Worm (Caenorhabditis elegans) whole organism, young adult: ENCODE data around the gene ghi-1.

Experiments
- B0035.1 ChIP-seq: sonication (generic microtip); optimal IDR thresholded peaks from 2 replicates; lab custom pipeline; 2016; ENCODE audit warnings: missing genetic modification characterization, mild to moderate bottlenecking, missing compliant biosample characterization, missing genotype, missing genetic modification reagents
- B0336.3 ChIP-seq: fragments of 200-800 bp; sonication (Bioruptor generic); IDR thresholded peaks from 2 replicates; pipeline ENCODE4 v1.3.6; 2022; ENCODE audit warnings: missing genetic modification characterization, missing compliant biosample characterization
- C17E4.6 ChIP-seq: fragments of 200-800 bp; sonication (Bioruptor generic); IDR thresholded peaks from 2 replicates; pipeline ENCODE4 v1.3.6; 2022; ENCODE audit warnings: missing genetic modification reagents, missing genetic modification characterization, missing compliant biosample characterization
- F39B2.1 ChIP-seq: fragments of 200-800 bp; sonication (Bioruptor generic); IDR thresholded peaks from 2 replicates; pipeline ENCODE4 v1.3.6; 2022; ENCODE audit warnings: missing genetic modification reagents, missing genetic modification characterization, missing compliant biosample characterization
- F49E8.2 ChIP-seq: sonication (generic microtip); optimal IDR thresholded peaks from 3 replicates; lab custom pipeline; 2017; ENCODE audit warnings: missing genetic modification characterization, mild to moderate bottlenecking, missing compliant biosample characterization, antibody characterized with exemption, moderate library complexity; ENCODE audit not compliant: insufficient read depth
- F52B5.7 ChIP-seq: sonication (generic microtip); optimal IDR thresholded peaks from 2 replicates; lab custom pipeline; 2016; ENCODE audit warnings: mild to moderate bottlenecking, missing genetic modification characterization, missing compliant biosample characterization
- F55B11.4 ChIP-seq: sonication (generic microtip); optimal IDR thresholded peaks from 2 replicates; lab custom pipeline; 2016; ENCODE audit warnings: missing compliant biosample characterization, missing genetic modification characterization, borderline replicate concordance; ENCODE audit not compliant: insufficient read depth
- Y53G8AR.9 ChIP-seq: fragments of 200-800 bp; sonication (Bioruptor generic); conservative IDR thresholded peaks from 2 replicates; pipeline ENCODE4 v1.3.6; 2022; ENCODE audit warnings: missing genetic modification reagents, missing genetic modification characterization, missing compliant biosample characterization
- atf-7 ChIP-seq: sonication (generic microtip); optimal IDR thresholded peaks from 2 replicates; lab custom pipeline; 2017; ENCODE audit warnings: mild to moderate bottlenecking, missing genetic modification characterization, missing compliant biosample characterization
- attf-3 ChIP-seq: fragments of 200-800 bp; sonication (Bioruptor generic); conservative IDR thresholded peaks from 2 replicates; pipeline ENCODE4 v1.3.6; 2022; ENCODE audit warnings: missing genetic modification reagents, missing genetic modification characterization, missing compliant biosample characterization
- bed-1 ChIP-seq: fragments of 200-800 bp; sonication (Bioruptor generic); IDR thresholded peaks from 2 replicates; pipeline ENCODE4 v1.3.6; 2022; ENCODE audit warnings: missing genetic modification reagents, missing genetic modification characterization, missing compliant biosample characterization
- cebp-1 ChIP-seq, 2 experiments: fragments of 200-800 bp in 1 of 2; sonication (Bioruptor generic) in 1 of 2; sonication (generic microtip) in 1 of 2; IDR thresholded peaks in 1 of 2; optimal IDR thresholded peaks in 1 of 2; 2 replicates each; pipeline versions ENCODE4 v1.3.6 to Lab custom; 2017 to 2022; ENCODE audit warnings: missing compliant biosample characterization in 2 of 2, missing genetic modification characterization in 2 of 2, mild to moderate bottlenecking in 1 of 2, missing genetic modification reagents in 1 of 2, moderate library complexity in 1 of 2
- cebp-2 ChIP-seq: fragments of 200-800 bp; sonication (Bioruptor generic); IDR thresholded peaks from 2 replicates; pipeline ENCODE4 v1.3.6; 2022; ENCODE audit warnings: missing genetic modification characterization, missing compliant biosample characterization
- ceh-27 ChIP-seq: fragments of 200-800 bp; sonication (Bioruptor generic); optimal IDR thresholded peaks from 2 replicates; lab custom pipeline; 2018; ENCODE audit warnings: mild to moderate bottlenecking, missing genetic modification characterization, moderate library complexity, missing compliant biosample characterization
- ceh-40 ChIP-seq: fragments of 200-800 bp; sonication (Bioruptor generic); IDR thresholded peaks from 2 replicates; pipeline ENCODE4 v1.3.6; 2022; ENCODE audit warnings: missing genetic modification characterization, missing compliant biosample characterization
- chd-7 ChIP-seq: sonication (generic microtip); optimal IDR thresholded peaks from 2 replicates; lab custom pipeline; 2016; ENCODE audit warnings: mild to moderate bottlenecking, missing genetic modification characterization, moderate library complexity, missing compliant biosample characterization
- dpff-1 ChIP-seq: sonication (generic microtip); optimal IDR thresholded peaks from 2 replicates; lab custom pipeline; 2017; ENCODE audit warnings: mild to moderate bottlenecking, missing genetic modification characterization, missing compliant biosample characterization
- egrh-3 ChIP-seq: fragments of 200-800 bp; sonication (Bioruptor generic); IDR thresholded peaks from 2 replicates; pipeline ENCODE4 v1.3.6; 2022; ENCODE audit warnings: missing genetic modification reagents, missing genetic modification characterization, missing compliant biosample characterization
- ekl-4 ChIP-seq: fragments of 200-800 bp; sonication (Bioruptor generic); IDR thresholded peaks from 2 replicates; pipeline ENCODE4 v1.3.6; 2022; ENCODE audit warnings: missing genetic modification reagents, missing genetic modification characterization, missing compliant biosample characterization
- fkh-3 ChIP-seq: sonication (generic microtip); optimal IDR thresholded peaks from 2 replicates; lab custom pipeline; 2016; ENCODE audit warnings: mild to moderate bottlenecking, missing genetic modification characterization, missing compliant biosample characterization
- him-1 ChIP-seq: sonication (generic microtip); optimal IDR thresholded peaks from 2 replicates; lab custom pipeline; 2016; ENCODE audit warnings: missing genotype, missing genetic modification reagents, missing genetic modification characterization, missing compliant biosample characterization
- hlh-12 ChIP-seq: sonication (generic microtip); optimal IDR thresholded peaks from 2 replicates; lab custom pipeline; 2016; ENCODE audit warnings: missing genetic modification characterization, missing compliant biosample characterization
- hmg-1.2 ChIP-seq: fragments of 200-800 bp; sonication (Bioruptor generic); IDR thresholded peaks from 2 replicates; pipeline ENCODE4 v1.3.6; 2022; ENCODE audit warnings: missing genetic modification reagents, missing genetic modification characterization, missing compliant biosample characterization
- hsf-1 ChIP-seq: fragments of 200-800 bp; sonication (Bioruptor generic); IDR thresholded peaks from 2 replicates; pipeline ENCODE4 v1.3.6; 2022; ENCODE audit warnings: missing genetic modification reagents, missing genetic modification characterization, missing compliant biosample characterization
- lag-1 ChIP-seq: fragments of 200-800 bp; sonication (Bioruptor generic); IDR thresholded peaks from 2 replicates; pipeline ENCODE4 v1.3.6; 2022; ENCODE audit warnings: missing genetic modification reagents, missing genetic modification characterization, missing compliant biosample characterization
- lin-26 ChIP-seq: fragments of 200-800 bp; sonication (Bioruptor generic); IDR thresholded peaks from 2 replicates; pipeline ENCODE4 v1.3.6; 2022; ENCODE audit warnings: missing genetic modification reagents, missing genetic modification characterization, missing compliant biosample characterization
- lin-40 ChIP-seq: sonication (generic microtip); optimal IDR thresholded peaks from 2 replicates; lab custom pipeline; 2016; ENCODE audit warnings: missing genetic modification characterization, mild to moderate bottlenecking, missing compliant biosample characterization, missing genotype, missing genetic modification reagents
- madf-8 ChIP-seq: fragments of 200-800 bp; sonication (Bioruptor generic); conservative IDR thresholded peaks from 2 replicates; pipeline ENCODE4 v1.3.6; 2022; ENCODE audit warnings: missing genetic modification reagents, missing genetic modification characterization, missing compliant biosample characterization
- mcd-1 ChIP-seq: fragments of 200-800 bp; sonication (Bioruptor generic); IDR thresholded peaks from 2 replicates; pipeline ENCODE4 v1.3.6; 2022; ENCODE audit warnings: missing genetic modification reagents, missing genetic modification characterization, missing compliant biosample characterization
- nfyb-1 ChIP-seq: fragments of 200-800 bp; sonication (Bioruptor generic); IDR thresholded peaks from 2 replicates; pipeline ENCODE4 v1.3.6; 2022; ENCODE audit warnings: missing genetic modification reagents, missing genetic modification characterization, missing compliant biosample characterization
- nhr-120 ChIP-seq: fragments of 200-800 bp; sonication (Bioruptor generic); IDR thresholded peaks from 2 replicates; pipeline ENCODE4 v1.3.6; 2022; ENCODE audit warnings: missing genetic modification characterization, missing compliant biosample characterization
- nhr-80 ChIP-seq: sonication (generic microtip); optimal IDR thresholded peaks from 2 replicates; lab custom pipeline; 2016; ENCODE audit warnings: missing genetic modification characterization, missing compliant biosample characterization
- nhr-90 ChIP-seq: sonication (generic microtip); optimal IDR thresholded peaks from 2 replicates; lab custom pipeline; 2016; ENCODE audit warnings: missing genotype, mild to moderate bottlenecking, missing genetic modification characterization, missing compliant biosample characterization
- pbrm-1 ChIP-seq: fragments of 200-800 bp; sonication (Bioruptor generic); IDR thresholded peaks from 2 replicates; pipeline ENCODE4 v1.3.6; 2022; ENCODE audit warnings: missing genetic modification reagents, missing genetic modification characterization, missing compliant biosample characterization
- rec-8 ChIP-seq, 2 experiments: sonication (generic microtip); optimal IDR thresholded peaks; 2 replicates each; lab custom pipeline; 2016; ENCODE audit warnings: mild to moderate bottlenecking in 2 of 2, missing genetic modification characterization in 2 of 2, missing genetic modification reagents in 2 of 2, missing genotype in 2 of 2, missing biosample characterization in 1 of 2, missing compliant biosample characterization in 1 of 2, moderate library complexity in 1 of 2
- rpc-1 ChIP-seq, 2 experiments: fragments of 150-350 bp in 1 of 2; sonication (generic microtip) in 1 of 2; optimal IDR thresholded peaks; 2 replicates each; lab custom pipeline; 2014 to 2018; ENCODE audit warnings: missing biosample characterization in 1 of 2, missing genetic modification characterization in 1 of 2, missing genetic modification reagents in 1 of 2, missing genotype in 1 of 2
- snpc-1.3 ChIP-seq: sonication (generic microtip); optimal IDR thresholded peaks from 2 replicates; lab custom pipeline; 2017; ENCODE audit warnings: missing genetic modification characterization, mild to moderate bottlenecking, missing compliant biosample characterization, antibody characterized with exemption, moderate library complexity, missing genotype, missing genetic modification reagents; ENCODE audit not compliant: insufficient read depth
- somi-1 ChIP-seq: fragments of 200-800 bp; sonication (Bioruptor generic); optimal IDR thresholded peaks from 2 replicates; lab custom pipeline; 2018; ENCODE audit warnings: mild to moderate bottlenecking, missing genetic modification characterization, missing compliant biosample characterization
- tbp1 ChIP-seq: fragments of 200-800 bp; sonication (Bioruptor generic); optimal IDR thresholded peaks from 2 replicates; lab custom pipeline; 2018; ENCODE audit warnings: mild to moderate bottlenecking, missing genetic modification characterization, missing compliant biosample characterization
- tbx-9 ChIP-seq: sonication (generic microtip); optimal IDR thresholded peaks from 2 replicates; lab custom pipeline; 2016; ENCODE audit warnings: borderline replicate concordance, missing genetic modification characterization, inconsistent platforms, missing compliant biosample characterization
- tlf-1 ChIP-seq: fragments of 200-800 bp; sonication (Bioruptor generic); optimal IDR thresholded peaks from 2 replicates; lab custom pipeline; 2018; ENCODE audit warnings: mild to moderate bottlenecking, missing genetic modification characterization, missing compliant biosample characterization
- xnd-1 ChIP-seq: sonication (generic microtip); optimal IDR thresholded peaks from 2 replicates; lab custom pipeline; 2016; ENCODE audit warnings: missing genotype, missing genetic modification reagents, missing genetic modification characterization, missing compliant biosample characterization
- zim-3 ChIP-seq: sonication (generic microtip); optimal IDR thresholded peaks from 2 replicates; lab custom pipeline; 2017; ENCODE audit warnings: mild to moderate bottlenecking, missing genetic modification characterization, moderate library complexity, missing compliant biosample characterization
- ztf-25 ChIP-seq: fragments of 200-800 bp; sonication (Bioruptor generic); IDR thresholded peaks from 2 replicates; pipeline ENCODE4 v1.3.6; 2022; ENCODE audit warnings: missing genetic modification reagents, missing genetic modification characterization, missing compliant biosample characterization
- ztf-26 ChIP-seq: sonication (generic microtip); optimal IDR thresholded peaks from 2 replicates; lab custom pipeline; 2017; ENCODE audit warnings: missing genetic modification characterization, missing compliant biosample characterization
- ztf-6 ChIP-seq: fragments of 200-800 bp; sonication (Bioruptor generic); IDR thresholded peaks from 2 replicates; pipeline ENCODE4 v1.3.6; 2022; ENCODE audit warnings: missing genetic modification reagents, missing genetic modification characterization, missing compliant biosample characterization

The ghi-1 gene

ce11 chrII:11650975-11651588, 4.5 kb downstream of the ghi-1 start, which contains the start of gene coa-7 (continued):
- TF ChIP-seq rec-8 (tag; optimal IDR thresholded peaks at IDR 0.05; lab: Kevin White, UChicago) (peak in 1 of 2 experiments; percentile 42), F49E8.2 (tag; lab: Kevin White, UChicago) (peak; percentile 92), pbrm-1 (GFP tag; lab: Robert Waterston, UW) (peak; percentile 61), hsf-1 (peak; percentile 55; the same call in 1 of the 2 replicates), attf-3 (GFP tag; lab: Robert Waterston, UW) (no peak), F55B11.4 (no peak), atf-7 (tag; lab: Kevin White, UChicago) (peak; percentile 25), hmg-1.2 (GFP tag; lab: Robert Waterston, UW) (peak; percentile 25; the same call in 1 of the 2 replicates), cebp-1 (GFP tag; IDR thresholded peaks at IDR 0.05; lab: Robert Waterston, UW) (no peak), cebp-1 (tag; optimal IDR thresholded peaks at IDR 0.05; lab: Kevin White, UChicago) (peak; percentile 40), fkh-3 (no peak), snpc-1.3 (tag; lab: Kevin White, UChicago) (no peak), Y53G8AR.9 (GFP tag; lab: Robert Waterston, UW) (peak; percentile 74), B0336.3 (GFP tag; lab: Robert Waterston, UW) (peak; percentile 84), bed-1 (GFP tag; lab: Robert Waterston, UW) (no peak), lin-26 (peak; percentile 43; the same call in 1 of the 2 replicates), nhr-120 (no peak), rpc-1 (optimal IDR thresholded peaks at IDR 0.05; lab: Kevin White, UChicago) (no peak), rpc-1 (tag; optimal IDR thresholded peaks at IDR 0.05; lab: Kevin White, UChicago) (no peak), nfyb-1 (GFP tag; lab: Robert Waterston, UW) (no peak), tbp1 (GFP tag; lab: Kevin White, UChicago) (peak; percentile 22), dpff-1 (tag; lab: Kevin White, UChicago) (no peak), ceh-40 (GFP tag; lab: Robert Waterston, UW) (no peak), B0035.1 (tag; lab: Kevin White, UChicago) (no peak), nhr-80 (tag; lab: Kevin White, UChicago) (no peak), ztf-25 (GFP tag; lab: Robert Waterston, UW) (0 out of 2 replicates have a peak, but pooled peaks have one; percentile 4), tlf-1 (peak; percentile 37), mcd-1 (GFP tag; lab: Robert Waterston, UW) (0 out of 2 replicates have a peak, but pooled peaks have one; percentile 30), hlh-12 (no peak), lag-1 (GFP tag; lab: Robert Waterston, UW) (no peak), xnd-1 (tag; lab: Kevin White, UChicago) (peak; percentile 58), ceh-27 (GFP tag; lab: Kevin White, UChicago) (no peak), F39B2.1 (0 out of 2 replicates have a peak, but pooled peaks have one; percentile 9), ztf-6 (GFP tag; lab: Robert Waterston, UW) (no peak), lin-40 (tag; lab: Kevin White, UChicago) (no peak), ekl-4 (GFP tag; lab: Robert Waterston, UW) (peak; percentile 7; the same call in 1 of the 2 replicates), tbx-9 (tag; lab: Kevin White, UChicago) (peak; percentile 44), C17E4.6 (no peak), somi-1 (GFP tag; lab: Kevin White, UChicago) (no peak), cebp-2 (GFP tag; lab: Robert Waterston, UW) (no peak), egrh-3 (GFP tag; lab: Robert Waterston, UW) (no peak), F52B5.7 (tag; lab: Kevin White, UChicago) (peak; percentile 77), chd-7 (tag; lab: Kevin White, UChicago) (peak; percentile 70), ztf-26 (no peak), nhr-90 (tag; lab: Kevin White, UChicago) (no peak), him-1 (tag; lab: Kevin White, UChicago) (peak; percentile 26), madf-8 (GFP tag; lab: Robert Waterston, UW) (no peak), zim-3 (tag; lab: Kevin White, UChicago) (no peak)
